Fruit fly (Drosophila melanogaster) whole organism, embryonic: ENCODE measurements around the gene vkg.

Experiments used
- B-H1 ChIP-seq: fragments of 200-800 bp; sonication (Bioruptor generic); IDR thresholded peaks from 3 replicates; pipeline ENCODE4 v1.3.6; 2022; ENCODE audit warnings: missing biosample characterization, missing genetic modification characterization
- B-H2 ChIP-seq: fragments of 200-800 bp; sonication (Bioruptor generic); optimal IDR thresholded peaks from 2 replicates; lab custom pipeline; 2018; ENCODE audit warnings: missing biosample characterization, mild to moderate bottlenecking, missing genetic modification characterization
- CG11093 ChIP-seq: fragments of 200-800 bp; sonication (Bioruptor generic); IDR thresholded peaks from 3 replicates; pipeline ENCODE4 v1.3.6; 2022; ENCODE audit warnings: missing biosample characterization, missing genetic modification characterization
- CG11504 ChIP-seq: fragments of 200-800 bp; sonication (Bioruptor generic); optimal IDR thresholded peaks from 3 replicates; lab custom pipeline; 2019; ENCODE audit warnings: missing biosample characterization, mild to moderate bottlenecking, missing genetic modification characterization, moderate library complexity
- CG12299 ChIP-seq: fragments of 200-800 bp; sonication (Bioruptor generic); optimal IDR thresholded peaks from 2 replicates; lab custom pipeline; 2018; ENCODE audit warnings: missing biosample characterization, mild to moderate bottlenecking, missing genetic modification characterization
- CG13424 ChIP-seq: fragments of 200-800 bp; sonication (Bioruptor generic); optimal IDR thresholded peaks from 2 replicates; lab custom pipeline; 2019; ENCODE audit warnings: missing biosample characterization, mild to moderate bottlenecking, missing genetic modification characterization, moderate library complexity
- CG13624 ChIP-seq: fragments of 200-800 bp; sonication (Bioruptor generic); optimal IDR thresholded peaks from 2 replicates; lab custom pipeline; 2016; ENCODE audit warnings: missing biosample characterization, missing genetic modification characterization
- CG13894 ChIP-seq: fragments of 200-800 bp; sonication (Bioruptor generic); optimal IDR thresholded peaks from 3 replicates; lab custom pipeline; 2018; ENCODE audit warnings: missing biosample characterization, mild to moderate bottlenecking, missing genetic modification characterization, moderate library complexity
- CG15011 ChIP-seq: fragments of 200-800 bp; sonication (Bioruptor generic); optimal IDR thresholded peaks from 3 replicates; lab custom pipeline; 2018; ENCODE audit warnings: missing biosample characterization, mild to moderate bottlenecking, missing genetic modification characterization
- CG15696 ChIP-seq: fragments of 200-800 bp; sonication (Bioruptor generic); optimal IDR thresholded peaks from 2 replicates; lab custom pipeline; 2019; ENCODE audit warnings: missing biosample characterization, mild to moderate bottlenecking, missing genetic modification characterization, moderate library complexity
- CG17385 ChIP-seq: fragments of 200-800 bp; sonication (Bioruptor generic); optimal IDR thresholded peaks from 3 replicates; lab custom pipeline; 2018; ENCODE audit warnings: missing biosample characterization, mild to moderate bottlenecking, missing genetic modification characterization
- CG18476 ChIP-seq: fragments of 200-800 bp; sonication (Bioruptor generic); optimal IDR thresholded peaks from 2 replicates; lab custom pipeline; 2016; ENCODE audit warnings: missing biosample characterization, mild to moderate bottlenecking, missing genetic modification characterization
- CG2875 ChIP-seq: fragments of 200-800 bp; sonication (Bioruptor generic); optimal IDR thresholded peaks from 2 replicates; lab custom pipeline; 2017; ENCODE audit warnings: missing biosample characterization, mild to moderate bottlenecking, missing genetic modification characterization, missing genetic modification reagents
- CG3281 ChIP-seq: fragments of 200-800 bp; sonication (Bioruptor generic); optimal IDR thresholded peaks from 3 replicates; lab custom pipeline; 2017; ENCODE audit warnings: missing biosample characterization, mild to moderate bottlenecking, missing genetic modification characterization
- CG3407 ChIP-seq: fragments of 200-800 bp; sonication (Bioruptor generic); optimal IDR thresholded peaks from 2 replicates; lab custom pipeline; 2018; ENCODE audit warnings: missing biosample characterization, mild to moderate bottlenecking, missing genetic modification characterization
- CG3847 ChIP-seq: fragments of 200-800 bp; sonication (Bioruptor generic); IDR thresholded peaks from 2 replicates; pipeline ENCODE4 v1.3.6; 2022; ENCODE audit warnings: missing biosample characterization, missing genetic modification characterization
- CG4820 ChIP-seq: fragments of 200-800 bp; sonication (Bioruptor generic); optimal IDR thresholded peaks from 3 replicates; lab custom pipeline; 2016; ENCODE audit warnings: missing biosample characterization, missing genetic modification characterization
- CG6254 ChIP-seq: fragments of 200-800 bp; sonication (Bioruptor generic); optimal IDR thresholded peaks from 3 replicates; lab custom pipeline; 2017; ENCODE audit warnings: mild to moderate bottlenecking, missing biosample characterization, missing genetic modification reagents, missing genetic modification characterization
- CG7271 ChIP-seq: fragments of 200-800 bp; sonication (Bioruptor generic); optimal IDR thresholded peaks from 2 replicates; lab custom pipeline; 2018; ENCODE audit warnings: missing biosample characterization, mild to moderate bottlenecking, missing genetic modification characterization, moderate library complexity
- CG7963 ChIP-seq: fragments of 200-800 bp; sonication (Bioruptor generic); IDR thresholded peaks from 3 replicates; pipeline ENCODE4 v1.3.6; 2022; ENCODE audit warnings: missing biosample characterization, missing genetic modification characterization; ENCODE audit not compliant: partially characterized antibody
- CG8359 ChIP-seq: fragments of 200-800 bp; sonication (Bioruptor generic); optimal IDR thresholded peaks from 2 replicates; lab custom pipeline; 2017; ENCODE audit warnings: missing biosample characterization, mild to moderate bottlenecking, missing genetic modification characterization, borderline replicate concordance
- D ChIP-seq, 2 experiments: fragments of 200-800 bp in 1 of 2; fragments of >200 bp in 1 of 2; sonication (Bioruptor generic) in 1 of 2; optimal IDR thresholded peaks; 2 replicates in 1 of 2; 3 replicates in 1 of 2; lab custom pipeline; 2017; ENCODE audit warnings: mild to moderate bottlenecking in 1 of 2, missing biosample characterization in 1 of 2, missing genetic modification characterization in 1 of 2, missing genetic modification reagents in 1 of 2
- D19A ChIP-seq: fragments of 200-800 bp; optimal IDR thresholded peaks from 3 replicates; lab custom pipeline; 2019; ENCODE audit warnings: missing biosample characterization, mild to moderate bottlenecking, missing genetic modification characterization, moderate library complexity
- Dad ChIP-seq: fragments of 200-800 bp; sonication (Bioruptor generic); optimal IDR thresholded peaks from 3 replicates; lab custom pipeline; 2016; ENCODE audit warnings: missing biosample characterization, missing genetic modification characterization
- Dbx ChIP-seq: fragments of 200-800 bp; sonication (Bioruptor generic); IDR thresholded peaks from 3 replicates; pipeline ENCODE4 v1.3.6; 2022; ENCODE audit warnings: missing biosample characterization, missing genetic modification characterization
- E2f1 ChIP-seq: fragments of 200-800 bp; sonication (Bioruptor generic); IDR thresholded peaks from 2 replicates; pipeline ENCODE4 v1.3.6; 2022; ENCODE audit warnings: missing biosample characterization, missing genetic modification characterization
- Fer1 ChIP-seq: fragments of 200-800 bp; sonication (Bioruptor generic); optimal IDR thresholded peaks from 2 replicates; lab custom pipeline; 2017; ENCODE audit warnings: missing biosample characterization, mild to moderate bottlenecking, missing genetic modification characterization
- HLH4C ChIP-seq: fragments of 200-800 bp; sonication (Bioruptor generic); IDR thresholded peaks from 3 replicates; pipeline ENCODE4 v1.3.6; 2022; ENCODE audit warnings: missing biosample characterization, missing genetic modification characterization; ENCODE audit not compliant: partially characterized antibody
- Hr3 ChIP-seq: fragments of 200-800 bp; sonication (Bioruptor generic); optimal IDR thresholded peaks from 3 replicates; lab custom pipeline; 2016; ENCODE audit warnings: missing biosample characterization, missing genetic modification characterization
- Lhr ChIP-seq: fragments of 200-800 bp; sonication (Bioruptor generic); optimal IDR thresholded peaks from 3 replicates; lab custom pipeline; 2017; ENCODE audit warnings: mild to moderate bottlenecking, missing biosample characterization, missing genetic modification reagents, missing genetic modification characterization
- Oaz ChIP-seq: fragments of 200-800 bp; sonication (Bioruptor generic); IDR thresholded peaks from 2 replicates; pipeline ENCODE4 v1.3.6; 2022; ENCODE audit warnings: missing biosample characterization, missing genetic modification characterization
- Ravus ChIP-seq: fragments of 200-800 bp; sonication (Bioruptor generic); IDR thresholded peaks from 2 replicates; pipeline ENCODE4 v1.3.6; 2022; ENCODE audit warnings: missing biosample characterization, missing genetic modification characterization
- chn ChIP-seq: fragments of 200-800 bp; sonication (Bioruptor generic); optimal IDR thresholded peaks from 2 replicates; lab custom pipeline; 2016; ENCODE audit warnings: missing biosample characterization, missing genetic modification characterization
- cwo ChIP-seq: fragments of 200-800 bp; sonication (Bioruptor generic); optimal IDR thresholded peaks from 3 replicates; lab custom pipeline; 2017; ENCODE audit warnings: missing biosample characterization, missing genetic modification characterization, mild to moderate bottlenecking, moderate library complexity, missing genetic modification reagents
- disco-r ChIP-seq: fragments of 200-800 bp; sonication (Bioruptor generic); optimal IDR thresholded peaks from 2 replicates; lab custom pipeline; 2016; ENCODE audit warnings: missing biosample characterization, missing genetic modification characterization
- emc ChIP-seq: fragments of 200-800 bp; sonication (Bioruptor generic); optimal IDR thresholded peaks from 2 replicates; lab custom pipeline; 2016; ENCODE audit warnings: missing biosample characterization, missing genetic modification characterization
- ewg ChIP-seq: fragments of 200-800 bp; sonication (Bioruptor generic); optimal IDR thresholded peaks from 3 replicates; lab custom pipeline; 2017; ENCODE audit warnings: mild to moderate bottlenecking, missing biosample characterization, missing genetic modification reagents, missing genetic modification characterization
- nom ChIP-seq: fragments of 200-800 bp; sonication (Bioruptor generic); optimal IDR thresholded peaks from 2 replicates; lab custom pipeline; 2017; ENCODE audit warnings: missing biosample characterization, missing genetic modification characterization, mild to moderate bottlenecking, moderate library complexity, missing genetic modification reagents
- onecut ChIP-seq: fragments of 200-800 bp; sonication (Bioruptor generic); IDR thresholded peaks from 2 replicates; pipeline ENCODE4 v1.3.6; 2022; ENCODE audit warnings: missing biosample characterization, missing genetic modification characterization
- org-1 ChIP-seq: fragments of 200-800 bp; sonication (Bioruptor generic); optimal IDR thresholded peaks from 2 replicates; lab custom pipeline; 2017; ENCODE audit warnings: missing biosample characterization, missing genetic modification characterization
- salm ChIP-seq: fragments of 200-800 bp; sonication (Bioruptor generic); optimal IDR thresholded peaks from 2 replicates; lab custom pipeline; 2018; ENCODE audit warnings: missing biosample characterization, mild to moderate bottlenecking, missing genetic modification characterization
- sens ChIP-seq: fragments of 200-800 bp; sonication (Bioruptor generic); peaks from one replicate; lab custom pipeline; 2016; ENCODE audit warnings: missing biosample characterization, missing genetic modification characterization
- seq ChIP-seq: fragments of 200-800 bp; sonication (Bioruptor generic); IDR thresholded peaks from 2 replicates; pipeline ENCODE4 v1.3.6; 2022; ENCODE audit warnings: missing biosample characterization, missing genetic modification characterization
- slbo ChIP-seq: fragments of 200-800 bp; sonication (Bioruptor generic); IDR thresholded peaks from 2 replicates; pipeline ENCODE4 v1.3.6; 2022; ENCODE audit warnings: missing biosample characterization, missing genetic modification characterization
- sob ChIP-seq: fragments of 200-800 bp; sonication (Bioruptor generic); IDR thresholded peaks from 2 replicates; pipeline ENCODE4 v1.3.6; 2022; ENCODE audit warnings: missing biosample characterization, missing genetic modification characterization
- sug ChIP-seq: fragments of 200-800 bp; optimal IDR thresholded peaks from 2 replicates; lab custom pipeline; 2019; ENCODE audit warnings: missing biosample characterization, mild to moderate bottlenecking, missing genetic modification characterization, moderate library complexity
- twi ChIP-seq: fragments of 200-800 bp; optimal IDR thresholded peaks from 2 replicates; lab custom pipeline; 2019; ENCODE audit warnings: missing biosample characterization, mild to moderate bottlenecking, missing genetic modification characterization, moderate library complexity
- vvl ChIP-seq: fragments of 200-800 bp; sonication (Bioruptor generic); IDR thresholded peaks from 2 replicates; pipeline ENCODE4 v1.3.6; 2022; ENCODE audit warnings: missing biosample characterization, missing genetic modification characterization
- zf30C ChIP-seq: fragments of 200-800 bp; sonication (Bioruptor generic); optimal IDR thresholded peaks from 3 replicates; lab custom pipeline; 2018; ENCODE audit warnings: missing biosample characterization, mild to moderate bottlenecking, missing genetic modification characterization

The vkg gene

dm6 chr2L:5044892-5045619, 17.1 kb upstream of the vkg start:
- TF ChIP-seq sug (tag; lab: Kevin White, UChicago) (no peak), Ravus (GFP tag; lab: Robert Waterston, UW) (no peak), CG13894 (tag; lab: Kevin White, UChicago) (no peak), Oaz (no peak), B-H1 (0 out of 3 replicates have a peak, but pooled peaks have one; percentile 10), CG2875 (peak; percentile 2), salm (tag; lab: Kevin White, UChicago) (no peak), CG6254 (peak; percentile 30), CG18476 (GFP tag; lab: Kevin White, UChicago) (peak; percentile 23), chn (GFP tag; lab: Kevin White, UChicago) (peak; percentile 51), D (optimal IDR thresholded peaks at IDR 0.05; lab: Kevin White, UChicago) (no peak), D (GFP tag; optimal IDR thresholded peaks at IDR 0.05; lab: Kevin White, UChicago) (peak; percentile 50), CG17385 (GFP tag; lab: Kevin White, UChicago) (peak; percentile 53), HLH4C (GFP tag; lab: Robert Waterston, UW) (no peak), CG11504 (tag; lab: Kevin White, UChicago) (peak; percentile 79), org-1 (peak; percentile 29), ewg (GFP tag; lab: Kevin White, UChicago) (peak; percentile 36), CG8359 (GFP tag; lab: Kevin White, UChicago) (peak; percentile 52), CG7963 (no peak), Lhr (GFP tag; lab: Kevin White, UChicago) (no peak), onecut (GFP tag; lab: Robert Waterston, UW) (peak; percentile 33), Fer1 (GFP tag; lab: Kevin White, UChicago) (peak; percentile 26), vvl (GFP tag; lab: Robert Waterston, UW) (peak; percentile 27; the same call in 1 of the 2 replicates), CG11093 (GFP tag; lab: Robert Waterston, UW) (no peak), CG12299 (tag; lab: Kevin White, UChicago) (no peak), B-H2 (GFP tag; lab: Kevin White, UChicago) (no peak), Hr3 (GFP tag; lab: Kevin White, UChicago) (peak; percentile 41), Dad (GFP tag; lab: Kevin White, UChicago) (peak; percentile 37), E2f1 (GFP tag; lab: Robert Waterston, UW) (peak; percentile 34), sens (GFP tag; lab: Kevin White, UChicago) (peak; percentile 80), CG15011 (GFP tag; lab: Kevin White, UChicago) (peak; percentile 21), CG3407 (peak; percentile 21), D19A (tag; lab: Kevin White, UChicago) (peak; percentile 75), CG13424 (peak; percentile 70), slbo (peak; percentile 69), CG15696 (tag; lab: Kevin White, UChicago) (no peak), twi (no peak), CG4820 (GFP tag; lab: Kevin White, UChicago) (peak; percentile 10), CG3281 (peak; percentile 68), emc (GFP tag; lab: Kevin White, UChicago) (no peak), zf30C (GFP tag; lab: Kevin White, UChicago) (no peak), nom (peak; percentile 52), disco-r (no peak), CG7271 (no peak), CG3847 (GFP tag; lab: Robert Waterston, UW) (0 out of 2 replicates have a peak, but pooled peaks have one; percentile 40), Dbx (GFP tag; lab: Robert Waterston, UW) (no peak), sob (GFP tag; lab: Robert Waterston, UW) (no peak), cwo (GFP tag; lab: Kevin White, UChicago) (peak; percentile 53), seq (peak; percentile 73), CG13624 (GFP tag; lab: Kevin White, UChicago) (peak; percentile 45)
